Worm (Caenorhabditis elegans): Measurements from ENCODE around the gene C44C10.11.
A peak's percentile ranks its signal among the peaks of the same experiment; 100 is the strongest.

Gene C44C10.11

DNA sequence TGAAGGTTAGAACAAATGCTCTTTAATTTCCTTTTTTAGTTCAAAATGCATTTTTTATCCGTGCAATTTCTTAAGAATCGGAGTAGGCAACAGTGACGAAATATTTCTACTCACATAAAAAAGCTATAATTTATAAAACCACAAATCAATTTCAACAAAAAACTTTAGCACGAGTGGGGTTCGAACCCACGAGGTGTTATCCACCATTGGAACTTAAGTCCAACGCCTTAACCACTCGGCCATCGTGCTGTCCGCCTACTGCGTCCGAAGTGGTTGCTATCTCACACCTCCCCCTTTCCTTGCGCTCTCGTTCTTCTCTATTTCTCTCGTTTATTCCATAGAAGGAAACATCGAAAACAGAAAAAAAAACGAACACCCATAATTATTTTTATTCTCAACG lies 47.5 kb upstream of the C44C10.11 start (continued):
- peak; percentile 71 for TF ChIP-seq lin-11 (tag; optimal IDR thresholded peaks at IDR 0.05)
- no peak for TF ChIP-seq fkh-10 (GFP tag; optimal IDR thresholded peaks at IDR 0.05)
- TF ChIP-seq lim-6 (tag; optimal IDR thresholded peaks at IDR 0.05): peak; percentile 7
- peak; percentile 80 for TF ChIP-seq unc-86 (tag; optimal IDR thresholded peaks at IDR 0.05)
- TF ChIP-seq mec-3 (tag; optimal IDR thresholded peaks at IDR 0.05; ENCODE audit: borderline replicate concordance): no peak
- no peak for TF ChIP-seq unc-55 (GFP tag; optimal IDR thresholded peaks at IDR 0.05)
- peak; percentile 87 for TF ChIP-seq hlh-6 (tag; optimal IDR thresholded peaks at IDR 0.05)
- TF ChIP-seq ceh-18 (tag; optimal IDR thresholded peaks at IDR 0.05): peak; percentile 51
- TF ChIP-seq T23F11.4 (GFP tag; optimal IDR thresholded peaks at IDR 0.05): peak; percentile 70
- TF ChIP-seq tbx-2 (tag; optimal IDR thresholded peaks at IDR 0.05): peak; percentile 78
- TF ChIP-seq pros-1 (tag; optimal IDR thresholded peaks at IDR 0.05): no peak
- TF ChIP-seq syd-9 (tag; optimal IDR thresholded peaks at IDR 0.05): peak; percentile 79
- TF ChIP-seq npax-4 (tag; optimal IDR thresholded peaks at IDR 0.05): peak; percentile 37
- TF ChIP-seq nhr-11 (tag; optimal IDR thresholded peaks at IDR 0.05): no peak
- TF ChIP-seq C08G9.2 (tag; optimal IDR thresholded peaks at IDR 0.05): peak; percentile 74
- TF ChIP-seq dmd-4 (tag; optimal IDR thresholded peaks at IDR 0.05; ENCODE audit: borderline replicate concordance): peak; percentile 75
- peak; percentile 71 for TF ChIP-seq hlh-30 (tag; optimal IDR thresholded peaks at IDR 0.05; ENCODE audit: insufficient read depth)
- peak; percentile 57 for TF ChIP-seq eyg-1 (tag; optimal IDR thresholded peaks at IDR 0.05)
- TF ChIP-seq F13H6.1 (tag; optimal IDR thresholded peaks at IDR 0.05): peak; percentile 62
- TF ChIP-seq ceh-31 (tag; optimal IDR thresholded peaks at IDR 0.05): peak; percentile 72
- TF ChIP-seq ahr-1 (tag; optimal IDR thresholded peaks at IDR 0.05): peak; percentile 49
- TF ChIP-seq pat-9 (tag; optimal IDR thresholded peaks at IDR 0.05): peak; percentile 66
- TF ChIP-seq pag-3 (tag; optimal IDR thresholded peaks at IDR 0.05; ENCODE audit: borderline replicate concordance): no peak
- peak; percentile 73 for TF ChIP-seq ceh-2 (tag; optimal IDR thresholded peaks at IDR 0.05)

ce11 chrX:11753155-11753554 lies 43.0 kb upstream of the C44C10.11 start:
- TF ChIP-seq ttx-3 (tag; optimal IDR thresholded peaks at IDR 0.05) (peak; percentile 6), ceh-6 (GFP tag; optimal IDR thresholded peaks at IDR 0.05) (no peak)

DNA sequence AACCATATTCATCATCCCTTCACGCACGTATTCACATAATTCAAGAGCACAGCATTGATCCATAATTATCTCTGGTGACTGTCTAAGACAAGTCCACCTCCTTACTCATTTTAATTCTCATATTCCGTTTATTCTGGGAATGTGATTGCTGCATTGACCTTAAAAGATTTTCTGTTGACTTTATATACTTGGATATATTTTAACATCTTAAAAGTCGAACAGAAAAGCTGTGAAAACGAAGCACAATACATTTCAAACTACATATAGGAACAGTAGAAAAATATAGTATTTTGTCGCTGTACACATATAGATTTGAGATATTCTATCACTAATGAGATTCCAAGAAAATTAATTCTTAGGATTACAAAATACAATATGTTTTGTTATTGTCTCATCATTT lies 42.1 kb upstream of the C44C10.11 start:
- TF ChIP-seq ceh-19 (GFP tag; optimal IDR thresholded peaks at IDR 0.05) (no peak), ceh-45 (GFP tag; IDR thresholded peaks at IDR 0.05) (no peak), K02D7.2 (tag; optimal IDR thresholded peaks at IDR 0.05) (no peak), lin-11 (tag; optimal IDR thresholded peaks at IDR 0.05) (no peak), madf-2 (tag; optimal IDR thresholded peaks at IDR 0.05) (no peak), ets-4 (tag; optimal IDR thresholded peaks at IDR 0.05) (no peak), ama-1 (optimal IDR thresholded peaks at IDR 0.05) (no peak), eyg-1 (tag; optimal IDR thresholded peaks at IDR 0.05) (no peak), fkh-10 (GFP tag; optimal IDR thresholded peaks at IDR 0.05) (no peak), ceh-2 (tag; optimal IDR thresholded peaks at IDR 0.05) (no peak), ceh-48 (tag; optimal IDR thresholded peaks at IDR 0.05) (no peak)

ce11 chrX:11745821-11746485 lies 35.8 kb upstream of the C44C10.11 start, which contains the start of gene C40H5.2:
C40H5.2 (plus strand) TSS chrX:11746076.
- TF ChIP-seq ceh-48 (tag; optimal IDR thresholded peaks at IDR 0.05) (no peak), sox-2 (GFP tag; IDR thresholded peaks at IDR 0.05) (no peak), ceh-45 (GFP tag; IDR thresholded peaks at IDR 0.05) (no peak), elt-4 (tag; optimal IDR thresholded peaks at IDR 0.05) (no peak), T23F11.4 (GFP tag; optimal IDR thresholded peaks at IDR 0.05) (no peak), fkh-6 (tag; optimal IDR thresholded peaks at IDR 0.05) (no peak), ceh-19 (GFP tag; optimal IDR thresholded peaks at IDR 0.05) (no peak)
